Fruit fly (Drosophila melanogaster): ENCODE data around the gene U2af38.

U2af38 gene

dm6 chr2L:243819-244218, 50.7 kb downstream of the U2af38 start (continued):
- no peak for TF ChIP-seq CG1832 (GFP tag; optimal IDR thresholded peaks at IDR 0.05)
- TF ChIP-seq scrt (GFP tag; optimal IDR thresholded peaks at IDR 0.05): peak; percentile 34
- peak; percentile 53 for TF ChIP-seq lab (GFP tag; optimal IDR thresholded peaks at IDR 0.05)
- peak; percentile 28 for TF ChIP-seq Fer3 (tag; optimal IDR thresholded peaks at IDR 0.05)
- no peak for TF ChIP-seq hkb (optimal IDR thresholded peaks at IDR 0.05)
- TF ChIP-seq hkb (GFP tag; IDR thresholded peaks at IDR 0.05): peak; percentile 15; the same call in 1 of the 2 replicates
- no peak for TF ChIP-seq hbn (GFP tag; IDR thresholded peaks at IDR 0.05; ENCODE audit: partially characterized antibody)
- TF ChIP-seq slbo (GFP tag; IDR thresholded peaks at IDR 0.05): peak; percentile 69
- TF ChIP-seq sqz (GFP tag; optimal IDR thresholded peaks at IDR 0.05): no peak
- TF ChIP-seq Pdp1 (GFP tag; optimal IDR thresholded peaks at IDR 0.05): peak in 1 of 2 experiments; percentile 8
- peak; percentile 30 for TF ChIP-seq Meics (GFP tag; optimal IDR thresholded peaks at IDR 0.05)
- no peak for TF ChIP-seq ATbp (GFP tag; optimal IDR thresholded peaks at IDR 0.05)
- peak; percentile 55; the same call in 1 of the 3 replicates for TF ChIP-seq tgo (GFP tag; IDR thresholded peaks at IDR 0.05)
- peak; percentile 46 for TF ChIP-seq Ptx1 (GFP tag; IDR thresholded peaks at IDR 0.05)
- TF ChIP-seq CG9215 (GFP tag; IDR thresholded peaks at IDR 0.05): no peak; the same call in 1 of the 2 replicates
- 0 out of 2 replicates have a peak, but pooled peaks have one; percentile 33 for TF ChIP-seq sisA (GFP tag; IDR thresholded peaks at IDR 0.05)
- no peak for TF ChIP-seq run (tag; optimal IDR thresholded peaks at IDR 0.05)
- no peak for TF ChIP-seq Tbp (GFP tag; optimal IDR thresholded peaks at IDR 0.05)
- peak; percentile 11 for TF ChIP-seq fd96Cb (tag; optimal IDR thresholded peaks at IDR 0.05)
- TF ChIP-seq Nf-YB (GFP tag; optimal IDR thresholded peaks at IDR 0.05): peak; percentile 30
- no peak for TF ChIP-seq HLH54F (GFP tag; optimal IDR thresholded peaks at IDR 0.05)
- TF ChIP-seq CG11696 (GFP tag; IDR thresholded peaks at IDR 0.05): 0 out of 2 replicates have a peak, but pooled peaks have one; percentile 24
- peak; percentile 42 for TF ChIP-seq cwo (GFP tag; optimal IDR thresholded peaks at IDR 0.05)
- TF ChIP-seq Hr3 (GFP tag; optimal IDR thresholded peaks at IDR 0.05): no peak
- TF ChIP-seq CG31224 (GFP tag; IDR thresholded peaks at IDR 0.05): no peak
- TF ChIP-seq CG4404 (GFP tag; IDR thresholded peaks at IDR 0.05): no peak
- TF ChIP-seq Dad (GFP tag; optimal IDR thresholded peaks at IDR 0.05): no peak
- peak; percentile 88 for TF ChIP-seq Nf-YC (tag; optimal IDR thresholded peaks at IDR 0.05)
- TF ChIP-seq CG6654 (GFP tag; optimal IDR thresholded peaks at IDR 0.05): no peak
- peak; percentile 15; the same call in 1 of the 2 replicates for TF ChIP-seq MBD-R2 (GFP tag; IDR thresholded peaks at IDR 0.05)
- TF ChIP-seq tap (tag; optimal IDR thresholded peaks at IDR 0.05): no peak
- TF ChIP-seq croc (GFP tag; conservative IDR thresholded peaks at IDR 0.05): no peak
- TF ChIP-seq CG3407 (GFP tag; optimal IDR thresholded peaks at IDR 0.05): no peak
- no peak for TF ChIP-seq pan (optimal IDR thresholded peaks at IDR 0.05)
- peak in 1 of 2 experiments; percentile 56 for TF ChIP-seq pan (GFP tag; optimal IDR thresholded peaks at IDR 0.05 in 1 of 2, IDR thresholded peaks at IDR 0.05 in 1 of 2)
- no peak for TF ChIP-seq CG34224 (GFP tag; IDR thresholded peaks at IDR 0.05; ENCODE audit: partially characterized antibody)

- no peak for TF ChIP-seq Nf-YB (GFP tag; optimal IDR thresholded peaks at IDR 0.05)
- no peak for TF ChIP-seq CG11723 (GFP tag; optimal IDR thresholded peaks at IDR 0.05)
- no peak for TF ChIP-seq CTCF (GFP tag; optimal IDR thresholded peaks at IDR 0.05)
- peak; percentile 22 for TF ChIP-seq pros (GFP tag; optimal IDR thresholded peaks at IDR 0.05)
- no peak for TF ChIP-seq mam (GFP tag; optimal IDR thresholded peaks at IDR 0.05)
- TF ChIP-seq chinmo (GFP tag; IDR thresholded peaks at IDR 0.05; ENCODE audit: partially characterized antibody): 0 out of 4 replicates have a peak, but pooled peaks have one; percentile 52
- peak; percentile 11 for TF ChIP-seq nerfin-1 (tag; optimal IDR thresholded peaks at IDR 0.05)
- no peak for TF ChIP-seq CG4617 (GFP tag; optimal IDR thresholded peaks at IDR 0.05; ENCODE audit: borderline replicate concordance)
- TF ChIP-seq pho (GFP tag; optimal IDR thresholded peaks at IDR 0.05): no peak
- TF ChIP-seq gro (GFP tag; optimal IDR thresholded peaks at IDR 0.05): no peak
- TF ChIP-seq CHES-1-like (GFP tag; optimal IDR thresholded peaks at IDR 0.05): no peak
- no peak for TF ChIP-seq CG17186 (GFP tag; optimal IDR thresholded peaks at IDR 0.05)
- no peak for TF ChIP-seq disco-r (GFP tag; optimal IDR thresholded peaks at IDR 0.05)
- no peak for TF ChIP-seq CG3163 (GFP tag; optimal IDR thresholded peaks at IDR 0.05)
- TF ChIP-seq CG3407 (GFP tag; optimal IDR thresholded peaks at IDR 0.05): no peak
- TF ChIP-seq chm (GFP tag; IDR thresholded peaks at IDR 0.05): peak; percentile 33; the same call in 1 of the 2 replicates
- no peak for TF ChIP-seq gsb (GFP tag; IDR thresholded peaks at IDR 0.05)
- no peak for TF ChIP-seq Oaz (GFP tag; IDR thresholded peaks at IDR 0.05)
- no peak for TF ChIP-seq CG30403 (GFP tag; optimal IDR thresholded peaks at IDR 0.05)
These were observed 51.4 kb downstream of the U2af38 start for dm6 chr2L:243123-243522.
